Fruit fly (Drosophila melanogaster): ENCODE results near the gene CG2519.

Gene CG2519

DNA sequence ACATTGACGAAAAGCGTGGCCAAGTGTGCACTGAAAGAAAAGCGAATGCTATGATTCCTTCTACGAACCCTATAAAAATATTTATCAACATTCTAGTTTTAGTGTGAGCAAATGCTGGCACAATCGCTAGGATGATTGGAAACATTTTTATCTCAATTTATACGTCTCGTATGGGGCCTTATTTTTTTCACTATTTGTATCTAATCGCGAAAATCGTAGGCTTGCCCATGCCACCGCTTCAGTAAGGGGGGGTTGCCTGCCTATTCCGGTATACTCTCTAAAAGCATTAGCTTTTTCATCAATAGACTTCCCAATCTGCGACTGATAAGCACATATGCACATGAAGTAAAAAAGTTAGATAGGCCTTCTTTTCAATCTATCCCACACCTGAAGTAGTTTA is 18.0 kb upstream of the CG2519 start (continued):
- TF ChIP-seq CG11456 (GFP tag; IDR thresholded peaks at IDR 0.05) (peak; percentile 83), CG2199 (GFP tag; IDR thresholded peaks at IDR 0.05) (no peak), NK7.1 (GFP tag; optimal IDR thresholded peaks at IDR 0.05) (peak; percentile 58), crol (GFP tag; IDR thresholded peaks at IDR 0.05) (peak; percentile 39; the same call in 1 of the 2 replicates), CG15514 (GFP tag; optimal IDR thresholded peaks at IDR 0.05) (peak; percentile 80), CG42726 (GFP tag; IDR thresholded peaks at IDR 0.05; ENCODE audit: partially characterized antibody) (no peak), CG3995 (GFP tag; optimal IDR thresholded peaks at IDR 0.05) (peak; percentile 6), luna (GFP tag; optimal IDR thresholded peaks at IDR 0.05) (no peak), pb (GFP tag; optimal IDR thresholded peaks at IDR 0.05) (peak; percentile 41), CG17359 (tag; optimal IDR thresholded peaks at IDR 0.05) (peak; percentile 90), dan (GFP tag; IDR thresholded peaks at IDR 0.05) (0 out of 2 replicates have a peak, but pooled peaks have one; percentile 26), CG13123 (GFP tag; optimal IDR thresholded peaks at IDR 0.05) (peak; percentile 41), CG14050 (GFP tag; IDR thresholded peaks at IDR 0.05) (peak; percentile 80), CG9215 (GFP tag; IDR thresholded peaks at IDR 0.05) (peak; percentile 66), Abd-B (GFP tag; optimal IDR thresholded peaks at IDR 0.05) (no peak), CG6683 (GFP tag; optimal IDR thresholded peaks at IDR 0.05) (peak; percentile 59), CG4730 (GFP tag; IDR thresholded peaks at IDR 0.05) (peak; percentile 80), z (GFP tag; IDR thresholded peaks at IDR 0.05) (no peak; the same call in 2 of the 3 replicates), CG32772 (GFP tag; IDR thresholded peaks at IDR 0.05) (peak; percentile 90), hkb (optimal IDR thresholded peaks at IDR 0.05) (no peak), hkb (GFP tag; IDR thresholded peaks at IDR 0.05) (peak; percentile 92), CG7987 (GFP tag; optimal IDR thresholded peaks at IDR 0.05) (peak; percentile 64), eve (GFP tag; optimal IDR thresholded peaks at IDR 0.05) (no peak), gro (GFP tag; optimal IDR thresholded peaks at IDR 0.05) (peak; percentile 82), CG18599 (GFP tag; optimal IDR thresholded peaks at IDR 0.05) (peak; percentile 91), gsb-n (tag; optimal IDR thresholded peaks at IDR 0.05) (no peak), CG17612 (GFP tag; IDR thresholded peaks at IDR 0.05) (peak; percentile 69), CG2712 (tag; optimal IDR thresholded peaks at IDR 0.05) (peak; percentile 77), cad (GFP tag; optimal IDR thresholded peaks at IDR 0.05) (no peak), nerfin-1 (tag; optimal IDR thresholded peaks at IDR 0.05) (peak; percentile 60), CG15479 (GFP tag; optimal IDR thresholded peaks at IDR 0.05) (no peak), CG10209 (GFP tag; optimal IDR thresholded peaks at IDR 0.05) (peak; percentile 82), CG16815 (GFP tag; optimal IDR thresholded peaks at IDR 0.05) (peak; percentile 46), CG6254 (GFP tag; optimal IDR thresholded peaks at IDR 0.05) (peak; percentile 60), Oaz (GFP tag; IDR thresholded peaks at IDR 0.05) (peak; percentile 81), her (GFP tag; optimal IDR thresholded peaks at IDR 0.05) (peak; percentile 28), zen2 (GFP tag; IDR thresholded peaks at IDR 0.05; ENCODE audit: partially characterized antibody) (no peak), inv (GFP tag; IDR thresholded peaks at IDR 0.05; ENCODE audit: partially characterized antibody) (no peak), Gug (GFP tag; IDR thresholded peaks at IDR 0.05) (peak; percentile 80), B-H1 (GFP tag; IDR thresholded peaks at IDR 0.05) (peak; percentile 84), stwl (tag; optimal IDR thresholded peaks at IDR 0.05) (no peak), CG11560 (tag; IDR thresholded peaks at IDR 0.05) (peak; percentile 55; the same call in 1 of the 3 replicates), Taf1 (GFP tag; IDR thresholded peaks at IDR 0.05) (peak; percentile 86), abd-A (tag; optimal IDR thresholded peaks at IDR 0.05) (no peak), Hr78 (GFP tag; optimal IDR thresholded peaks at IDR 0.05) (no peak), Scr (GFP tag; IDR thresholded peaks at IDR 0.05; ENCODE audit: partially characterized antibody) (no peak), ssp (GFP tag; IDR thresholded peaks at IDR 0.05) (peak; percentile 59), so (GFP tag; IDR thresholded peaks at IDR 0.05) (peak; percentile 76), Sox100B (GFP tag; optimal IDR thresholded peaks at IDR 0.05) (peak; percentile 72), CG2889 (GFP tag; IDR thresholded peaks at IDR 0.05) (peak; percentile 73; the same call in 2 of the 3 replicates), Nf-YB (GFP tag; optimal IDR thresholded peaks at IDR 0.05) (peak; percentile 25)

All from whole organism, embryonic.